Worm (Caenorhabditis elegans) whole organism, midembryonic: ENCODE results near the gene T11G6.3.

ENCODE experiments used
- T22C8.4 ChIP-seq: fragments of 200-800 bp; sonication (Bioruptor generic); IDR thresholded peaks from 2 replicates; pipeline ENCODE4 v1.3.6; 2022; ENCODE audit warnings: missing genetic modification characterization, missing compliant biosample characterization
- cog-1 ChIP-seq: sonication (generic microtip); optimal IDR thresholded peaks from 2 replicates; lab custom pipeline; 2016; ENCODE audit warnings: missing genetic modification characterization, missing compliant biosample characterization
- flt-1 ChIP-seq: fragments of 200-800 bp; sonication (Bioruptor generic); IDR thresholded peaks from 2 replicates; pipeline ENCODE4 v1.3.6; 2022; ENCODE audit warnings: missing genetic modification characterization, missing compliant biosample characterization
- klf-2 ChIP-seq: fragments of 200-800 bp; sonication (Bioruptor generic); conservative IDR thresholded peaks from 2 replicates; pipeline ENCODE4 v1.3.6; 2022; ENCODE audit warnings: missing genetic modification reagents, missing genetic modification characterization, missing compliant biosample characterization
- med-1 ChIP-seq: sonication (generic microtip); optimal IDR thresholded peaks from 2 replicates; lab custom pipeline; 2017; ENCODE audit warnings: missing genetic modification characterization, mild to moderate bottlenecking, missing compliant biosample characterization, antibody characterized with exemption, missing genetic modification reagents; ENCODE audit not compliant: insufficient read depth
- ref-1 ChIP-seq: fragments of 200-800 bp; sonication (Bioruptor generic); conservative IDR thresholded peaks from 2 replicates; pipeline ENCODE4 v1.3.6; 2022; ENCODE audit warnings: missing genetic modification reagents, missing genetic modification characterization, missing compliant biosample characterization
- tab-1 ChIP-seq: fragments of 200-800 bp; sonication (Bioruptor generic); IDR thresholded peaks from 2 replicates; pipeline ENCODE4 v1.3.6; 2022; ENCODE audit warnings: missing genetic modification characterization, missing compliant biosample characterization
- ztf-23 ChIP-seq: fragments of 200-800 bp; sonication (Bioruptor generic); IDR thresholded peaks from 2 replicates; pipeline ENCODE4 v1.3.6; 2022; ENCODE audit warnings: missing genetic modification reagents, missing genetic modification characterization, missing compliant biosample characterization
- ztf-29 ChIP-seq: fragments of 200-800 bp; sonication (Bioruptor generic); IDR thresholded peaks from 2 replicates; pipeline ENCODE4 v1.3.6; 2022; ENCODE audit warnings: missing genetic modification reagents, missing genetic modification characterization, missing compliant biosample characterization

Gene T11G6.3

ce11 chrIV:10869642-10870041, 14.6 kb upstream of the T11G6.3 start:
- TF ChIP-seq ztf-29 (GFP tag; lab: Robert Waterston, UW) (no peak), cog-1 (tag; lab: Kevin White, UChicago) (no peak), tab-1 (0 out of 2 replicates have a peak, but pooled peaks have one; percentile 65), T22C8.4 (GFP tag; lab: Robert Waterston, UW) (no peak)

ce11 chrIV:10868629-10869251, 13.7 kb upstream of the T11G6.3 start, which contains the start of gene F13E9.11:
TSS of gene F13E9.11 (minus strand) at chrIV:10869135.
- TF ChIP-seq tab-1 (peak; percentile 51; the same call in 1 of the 2 replicates), ztf-23 (GFP tag; lab: Robert Waterston, UW) (peak; percentile 18; the same call in 1 of the 2 replicates), T22C8.4 (GFP tag; lab: Robert Waterston, UW) (no peak; the same call in 1 of the 2 replicates), cog-1 (tag; lab: Kevin White, UChicago) (no peak), med-1 (GFP tag; lab: Kevin White, UChicago) (no peak), ztf-29 (GFP tag; lab: Robert Waterston, UW) (no peak), ref-1 (GFP tag; lab: Robert Waterston, UW) (no peak), flt-1 (GFP tag; lab: Robert Waterston, UW) (0 out of 2 replicates have a peak, but pooled peaks have one; percentile 50), klf-2 (GFP tag; lab: Robert Waterston, UW) (no peak)

- TF ChIP-seq ztf-23 (GFP tag; lab: Robert Waterston, UW) (no peak), med-1 (GFP tag; lab: Kevin White, UChicago) (no peak), klf-2 (GFP tag; lab: Robert Waterston, UW) (no peak), T22C8.4 (GFP tag; lab: Robert Waterston, UW) (no peak), ztf-29 (GFP tag; lab: Robert Waterston, UW) (peak; percentile 67; the same call in 1 of the 2 replicates), cog-1 (tag; lab: Kevin White, UChicago) (no peak), tab-1 (0 out of 2 replicates have a peak, but pooled peaks have one; percentile 4), ref-1 (GFP tag; lab: Robert Waterston, UW) (no peak), flt-1 (GFP tag; lab: Robert Waterston, UW) (no peak)
Observed at ce11 chrIV:10867370-10868146, 12.5 kb upstream of the T11G6.3 start.

ce11 chrIV:10864031-10864430, 9.0 kb upstream of the T11G6.3 start, which contains the start of gene nish-1:
TSS of gene nish-1 (plus strand) at chrIV:10864331.
- TF ChIP-seq med-1 (GFP tag; lab: Kevin White, UChicago) = no peak
- TF ChIP-seq ref-1 (GFP tag; lab: Robert Waterston, UW) = no peak
- no peak for TF ChIP-seq ztf-29 (GFP tag; lab: Robert Waterston, UW)
- no peak for TF ChIP-seq ztf-23 (GFP tag; lab: Robert Waterston, UW)
- TF ChIP-seq flt-1 (GFP tag; lab: Robert Waterston, UW) = no peak
- no peak for TF ChIP-seq T22C8.4 (GFP tag; lab: Robert Waterston, UW)
- TF ChIP-seq tab-1 = no peak
- TF ChIP-seq cog-1 (tag; lab: Kevin White, UChicago) = no peak
- TF ChIP-seq klf-2 (GFP tag; lab: Robert Waterston, UW) = no peak

ce11 chrIV:10861102-10861501, 6.1 kb upstream of the T11G6.3 start, which contains the start of gene rbm-22:
TSS of gene rbm-22 (plus strand) at chrIV:10861402.
- peak; percentile 56; the same call in 1 of the 2 replicates for TF ChIP-seq T22C8.4 (GFP tag; lab: Robert Waterston, UW)
- no peak for TF ChIP-seq ref-1 (GFP tag; lab: Robert Waterston, UW)
- TF ChIP-seq med-1 (GFP tag; lab: Kevin White, UChicago) = no peak
- no peak for TF ChIP-seq flt-1 (GFP tag; lab: Robert Waterston, UW)

- TF ChIP-seq ref-1 (GFP tag; lab: Robert Waterston, UW) = no peak
- TF ChIP-seq tab-1 = no peak
- TF ChIP-seq flt-1 (GFP tag; lab: Robert Waterston, UW) = no peak
- no peak for TF ChIP-seq ztf-23 (GFP tag; lab: Robert Waterston, UW)
- TF ChIP-seq med-1 (GFP tag; lab: Kevin White, UChicago) = no peak
- no peak for TF ChIP-seq cog-1 (tag; lab: Kevin White, UChicago)
- no peak for TF ChIP-seq klf-2 (GFP tag; lab: Robert Waterston, UW)
- no peak for TF ChIP-seq T22C8.4 (GFP tag; lab: Robert Waterston, UW)
- TF ChIP-seq ztf-29 (GFP tag; lab: Robert Waterston, UW) = no peak
Observed at ce11 chrIV:10858300-10859016, 3.4 kb upstream of the T11G6.3 start, which contains the start of the genes T11G6.2 and hars-1. TSS of gene T11G6.2 (minus strand) at chrIV:10858496. TSS of gene hars-1 (plus strand) at chrIV:10858957.

ce11 chrIV:10855946-10856345, 909 bp upstream of the T11G6.3 start:
- no peak for TF ChIP-seq cog-1 (tag; lab: Kevin White, UChicago)
- no peak for TF ChIP-seq klf-2 (GFP tag; lab: Robert Waterston, UW)
- TF ChIP-seq tab-1 = no peak
- no peak for TF ChIP-seq ztf-29 (GFP tag; lab: Robert Waterston, UW)

ce11 chrIV:10854042-10854441, 995 bp downstream of the T11G6.3 start:
- TF ChIP-seq klf-2 (GFP tag; lab: Robert Waterston, UW) (no peak), cog-1 (tag; lab: Kevin White, UChicago) (no peak), ztf-23 (GFP tag; lab: Robert Waterston, UW) (no peak)
